Fruit fly (Drosophila melanogaster) whole organism, prepupa: ENCODE results near the gene pyd.

Experiments used
- Blimp-1 ChIP-seq: fragments of 200-800 bp; sonication (Bioruptor generic); optimal IDR thresholded peaks from 3 replicates; lab custom pipeline; 2017; ENCODE audit warnings: missing biosample characterization, missing genetic modification characterization, mild to moderate bottlenecking, moderate library complexity, missing genetic modification reagents
- CG10669 ChIP-seq: fragments of 200-800 bp; sonication (Bioruptor generic); optimal IDR thresholded peaks from 3 replicates; lab custom pipeline; 2018; ENCODE audit warnings: missing biosample characterization, mild to moderate bottlenecking, missing genetic modification characterization, moderate library complexity
- CG11762 ChIP-seq: fragments of 200-800 bp; sonication (Bioruptor generic); optimal IDR thresholded peaks from 3 replicates; lab custom pipeline; 2016; ENCODE audit warnings: missing biosample characterization, missing genetic modification characterization; ENCODE audit not compliant: insufficient read depth
- CG11902 ChIP-seq: fragments of 200-800 bp; sonication (Bioruptor generic); optimal IDR thresholded peaks from 3 replicates; lab custom pipeline; 2016; ENCODE audit warnings: missing biosample characterization, missing genetic modification characterization
- CG15336 ChIP-seq: fragments of 200-800 bp; sonication (Bioruptor generic); IDR thresholded peaks from 2 replicates; pipeline ENCODE4 v1.3.6; 2022; ENCODE audit warnings: missing biosample characterization, missing genetic modification characterization
- CG16779 ChIP-seq: fragments of 200-800 bp; sonication (Bioruptor generic); optimal IDR thresholded peaks from 3 replicates; lab custom pipeline; 2017; ENCODE audit warnings: missing biosample characterization, mild to moderate bottlenecking, missing genetic modification characterization
- CG31627 ChIP-seq: fragments of 200-800 bp; sonication (Bioruptor generic); optimal IDR thresholded peaks from 3 replicates; lab custom pipeline; 2016; ENCODE audit warnings: missing biosample characterization, missing genetic modification characterization
- CG32006 ChIP-seq: fragments of 200-800 bp; sonication (Bioruptor generic); optimal IDR thresholded peaks from 3 replicates; lab custom pipeline; 2017; ENCODE audit warnings: missing biosample characterization, mild to moderate bottlenecking, missing genetic modification characterization
- CG4318 ChIP-seq: fragments of 200-800 bp; sonication (Bioruptor generic); optimal IDR thresholded peaks from 3 replicates; lab custom pipeline; 2017; ENCODE audit warnings: missing biosample characterization, mild to moderate bottlenecking, missing genetic modification characterization
- CG6276 ChIP-seq: fragments of 200-800 bp; sonication (Bioruptor generic); optimal IDR thresholded peaks from 2 replicates; lab custom pipeline; 2017; ENCODE audit warnings: missing biosample characterization, mild to moderate bottlenecking, missing genetic modification characterization
- CG7368 ChIP-seq: fragments of 200-800 bp; sonication (Bioruptor generic); optimal IDR thresholded peaks from 3 replicates; lab custom pipeline; 2016; ENCODE audit warnings: missing biosample characterization, missing genetic modification characterization
- CG8119 ChIP-seq: fragments of 200-800 bp; sonication (Bioruptor generic); IDR thresholded peaks from 3 replicates; pipeline ENCODE4 v1.3.6; 2022; ENCODE audit warnings: missing biosample characterization, missing genetic modification characterization
- CG8319 ChIP-seq: fragments of 200-800 bp; sonication (Bioruptor generic); optimal IDR thresholded peaks from 3 replicates; lab custom pipeline; 2016; ENCODE audit warnings: missing biosample characterization, missing genetic modification characterization
- CG8632 ChIP-seq: fragments of 200-800 bp; sonication (Bioruptor generic); optimal IDR thresholded peaks from 3 replicates; lab custom pipeline; 2016; ENCODE audit warnings: missing biosample characterization, missing genetic modification characterization
- Eip78C ChIP-seq: fragments of 200-800 bp; sonication (Bioruptor generic); peaks from one replicate; lab custom pipeline; 2016; ENCODE audit warnings: missing biosample characterization, missing genetic modification characterization
- Ets96B ChIP-seq: fragments of 200-800 bp; optimal IDR thresholded peaks from 2 replicates; lab custom pipeline; 2019; ENCODE audit warnings: missing biosample characterization, mild to moderate bottlenecking, missing genetic modification characterization, moderate library complexity
- Gug ChIP-seq: fragments of 200-800 bp; sonication (Bioruptor generic); IDR thresholded peaks from 2 replicates; pipeline ENCODE4 v1.3.6; 2022; ENCODE audit warnings: missing biosample characterization, missing genetic modification characterization
- Hr38 ChIP-seq: sonication (Bioruptor generic); optimal IDR thresholded peaks from 2 replicates; lab custom pipeline; 2016; ENCODE audit warnings: missing biosample characterization, missing genetic modification characterization
- Hr39 ChIP-seq: fragments of 200-800 bp; sonication (Bioruptor generic); optimal IDR thresholded peaks from 2 replicates; lab custom pipeline; 2016; ENCODE audit warnings: missing biosample characterization, missing genetic modification characterization
- Hr4 ChIP-seq: fragments of 200-800 bp; sonication (Bioruptor generic); optimal IDR thresholded peaks from 3 replicates; lab custom pipeline; 2016; ENCODE audit warnings: missing biosample characterization, missing genetic modification characterization
- Lpt ChIP-seq: fragments of 200-800 bp; sonication (Bioruptor generic); optimal IDR thresholded peaks from 3 replicates; lab custom pipeline; 2016; ENCODE audit warnings: missing biosample characterization, missing genetic modification characterization
- Met ChIP-seq: fragments of 200-800 bp; sonication (Bioruptor generic); optimal IDR thresholded peaks from 3 replicates; lab custom pipeline; 2016; ENCODE audit warnings: missing biosample characterization, missing genetic modification characterization
- OdsH ChIP-seq: fragments of 200-800 bp; sonication (Bioruptor generic); optimal IDR thresholded peaks from 3 replicates; lab custom pipeline; 2016; ENCODE audit warnings: missing biosample characterization, missing genetic modification characterization
- Sox14 ChIP-seq: fragments of 200-800 bp; sonication (Bioruptor generic); optimal IDR thresholded peaks from 3 replicates; lab custom pipeline; 2016; ENCODE audit warnings: missing biosample characterization, missing genetic modification characterization
- achi ChIP-seq: fragments of 200-800 bp; sonication (Bioruptor generic); optimal IDR thresholded peaks from 3 replicates; lab custom pipeline; 2016; ENCODE audit warnings: missing biosample characterization, missing genetic modification characterization
- acj6 ChIP-seq: fragments of 200-800 bp; sonication (Bioruptor generic); optimal IDR thresholded peaks from 3 replicates; lab custom pipeline; 2016; ENCODE audit warnings: missing biosample characterization, missing genetic modification characterization
- dac ChIP-seq: fragments of 200-800 bp; sonication (Bioruptor generic); optimal IDR thresholded peaks from 2 replicates; lab custom pipeline; 2017; ENCODE audit warnings: missing biosample characterization, mild to moderate bottlenecking, missing genetic modification characterization
- eg ChIP-seq: fragments of 200-800 bp; sonication (Bioruptor generic); IDR thresholded peaks from 3 replicates; pipeline ENCODE4 v1.3.6; 2022; ENCODE audit warnings: missing biosample characterization, missing genetic modification characterization
- esn ChIP-seq: fragments of 200-800 bp; sonication (Bioruptor generic); optimal IDR thresholded peaks from 2 replicates; lab custom pipeline; 2016; ENCODE audit warnings: missing biosample characterization, mild to moderate bottlenecking, missing genetic modification characterization, moderate library complexity
- fd59A ChIP-seq: fragments of 200-800 bp; sonication (Bioruptor generic); optimal IDR thresholded peaks from 2 replicates; lab custom pipeline; 2017; ENCODE audit warnings: missing biosample characterization, mild to moderate bottlenecking, missing genetic modification characterization, missing genetic modification reagents
- fd85E ChIP-seq: fragments of 200-800 bp; sonication (Bioruptor generic); optimal IDR thresholded peaks from 3 replicates; lab custom pipeline; 2016; ENCODE audit warnings: missing biosample characterization, missing genetic modification characterization
- net ChIP-seq: fragments of 200-800 bp; sonication (Bioruptor generic); optimal IDR thresholded peaks from 3 replicates; lab custom pipeline; 2016; ENCODE audit warnings: missing biosample characterization, missing genetic modification characterization
- pdm3 ChIP-seq: fragments of 200-800 bp; sonication (Bioruptor generic); optimal IDR thresholded peaks from 3 replicates; lab custom pipeline; 2016; ENCODE audit warnings: missing biosample characterization, missing genetic modification characterization
- svp ChIP-seq: fragments of 200-800 bp; sonication (Bioruptor generic); peaks from one replicate; lab custom pipeline; 2016; ENCODE audit warnings: missing biosample characterization, missing genetic modification characterization
- topi ChIP-seq: fragments of 200-800 bp; sonication (Bioruptor generic); optimal IDR thresholded peaks from 3 replicates; lab custom pipeline; 2016; ENCODE audit warnings: missing biosample characterization, missing genetic modification characterization
- vri ChIP-seq: fragments of 200-800 bp; sonication (Bioruptor generic); optimal IDR thresholded peaks from 3 replicates; lab custom pipeline; 2016; ENCODE audit warnings: missing biosample characterization, mild to moderate bottlenecking, missing genetic modification characterization

Gene pyd

DNA sequence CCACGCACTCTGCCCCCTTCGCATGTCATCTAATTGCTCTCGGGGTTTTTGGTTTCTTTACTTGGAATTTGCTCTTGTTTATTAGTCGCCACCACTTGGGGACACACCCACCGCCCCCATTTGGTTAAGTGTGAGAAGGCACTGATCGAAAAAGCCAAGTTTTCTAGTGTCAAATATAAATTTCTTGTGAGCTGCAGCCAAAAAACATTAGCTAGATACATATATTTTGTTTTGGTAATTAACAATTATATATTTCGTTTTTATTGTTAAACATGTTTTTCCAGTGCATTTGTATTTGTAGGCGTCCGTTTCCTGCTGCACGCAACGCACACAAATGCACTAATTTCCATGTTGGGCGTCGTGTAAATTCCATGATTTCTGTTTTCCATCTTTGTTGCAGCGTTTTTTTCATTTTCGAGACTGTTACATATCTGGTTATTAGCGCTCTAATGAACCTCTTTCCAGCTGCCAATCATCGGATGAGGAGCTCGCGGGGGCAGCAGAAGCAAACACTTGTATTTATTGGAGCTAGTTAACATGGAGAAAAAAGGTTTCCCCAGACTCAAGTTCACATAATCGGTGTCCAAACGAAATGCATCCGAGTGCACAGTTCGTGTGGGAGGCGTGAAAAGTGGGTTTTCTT lies 11.5 kb downstream of the pyd start (continued):
- no peak for TF ChIP-seq CG11902
- peak; percentile 34 for TF ChIP-seq Lpt
- TF ChIP-seq Ets96B: peak; percentile 19
- TF ChIP-seq esn (GFP tag; lab: Kevin White, UChicago): no peak
- TF ChIP-seq CG16779 (tag; lab: Kevin White, UChicago): no peak
- TF ChIP-seq CG15336 (GFP tag; lab: Robert Waterston, UW): peak; percentile 41; the same call in 1 of the 2 replicates
- TF ChIP-seq CG32006 (GFP tag; lab: Kevin White, UChicago): peak; percentile 11
- TF ChIP-seq Gug (GFP tag; lab: Robert Waterston, UW): peak; percentile 44; the same call in 1 of the 2 replicates
- TF ChIP-seq CG7368 (GFP tag; lab: Kevin White, UChicago): no peak
- no peak for TF ChIP-seq CG8319 (GFP tag; lab: Kevin White, UChicago)
- TF ChIP-seq net (GFP tag; lab: Kevin White, UChicago): no peak
- peak; percentile 37 for TF ChIP-seq Hr4 (GFP tag; lab: Kevin White, UChicago)
- TF ChIP-seq Blimp-1 (GFP tag; lab: Kevin White, UChicago): no peak
- TF ChIP-seq acj6 (GFP tag; lab: Kevin White, UChicago): no peak
- no peak for TF ChIP-seq fd59A (GFP tag; lab: Kevin White, UChicago)
- TF ChIP-seq vri (GFP tag; lab: Kevin White, UChicago): no peak

DNA sequence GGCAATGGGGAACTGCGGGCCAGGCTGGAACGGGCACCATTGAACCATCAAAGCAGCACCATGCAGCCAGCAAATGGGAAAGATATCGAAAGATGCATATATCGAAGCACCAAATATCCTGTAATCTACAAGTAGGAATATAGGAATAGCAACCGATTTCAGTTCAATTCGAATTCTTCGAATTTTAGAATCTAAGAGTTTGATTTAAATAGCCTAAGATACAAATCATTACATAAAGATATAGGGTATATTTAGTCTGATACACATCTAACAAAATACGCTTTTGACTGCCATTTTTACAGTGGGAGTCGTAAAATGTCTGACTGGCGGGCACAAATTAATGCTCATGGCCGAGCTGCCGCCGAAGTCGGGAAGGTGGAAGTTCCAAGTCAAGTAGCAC lies 12.9 kb downstream of the pyd start:
- TF ChIP-seq CG8632 (GFP tag; lab: Kevin White, UChicago) (no peak), CG8119 (GFP tag; lab: Robert Waterston, UW) (peak; percentile 68), Hr38 (no peak), Ets96B (peak; percentile 12), esn (GFP tag; lab: Kevin White, UChicago) (no peak), Hr4 (GFP tag; lab: Kevin White, UChicago) (peak; percentile 78), acj6 (GFP tag; lab: Kevin White, UChicago) (peak; percentile 6), CG11762 (peak; percentile 1), CG31627 (GFP tag; lab: Kevin White, UChicago) (peak; percentile 3), Hr39 (GFP tag; lab: Kevin White, UChicago) (peak; percentile 9), CG32006 (GFP tag; lab: Kevin White, UChicago) (peak; percentile 71), pdm3 (GFP tag; lab: Kevin White, UChicago) (peak; percentile 5), CG10669 (GFP tag; lab: Kevin White, UChicago) (no peak), svp (GFP tag; lab: Kevin White, UChicago) (peak; percentile 14), Lpt (peak; percentile 43), achi (GFP tag; lab: Kevin White, UChicago) (peak; percentile 14), CG6276 (GFP tag; lab: Kevin White, UChicago) (peak; percentile 44), fd85E (GFP tag; lab: Kevin White, UChicago) (no peak), dac (peak; percentile 41), Sox14 (GFP tag; lab: Kevin White, UChicago) (peak; percentile 6), eg (GFP tag; lab: Robert Waterston, UW) (0 out of 3 replicates have a peak, but pooled peaks have one; percentile 50), Eip78C (GFP tag; lab: Kevin White, UChicago) (peak; percentile 65), Met (GFP tag; lab: Kevin White, UChicago) (peak; percentile 8), Blimp-1 (GFP tag; lab: Kevin White, UChicago) (no peak), CG4318 (GFP tag; lab: Kevin White, UChicago) (peak; percentile 49), topi (peak; percentile 3), OdsH (GFP tag; lab: Kevin White, UChicago) (peak; percentile 45), CG15336 (GFP tag; lab: Robert Waterston, UW) (peak; percentile 69)
- TF ChIP-seq, all 60 proteins: peak for 22
